Worm (Caenorhabditis elegans) whole organism, mixed stage, embryonic: ENCODE results near the gene Y57G11C.1147.

Experiments used
- M03D4.4 ChIP-seq: sonication (generic microtip); optimal IDR thresholded peaks from 2 replicates; lab custom pipeline; 2017; ENCODE audit warnings: mild to moderate bottlenecking, missing genetic modification characterization, missing compliant biosample characterization
- bed-3 ChIP-seq: fragments of 200-800 bp; sonication (Bioruptor generic); optimal IDR thresholded peaks from 3 replicates; lab custom pipeline; 2018; ENCODE audit warnings: mild to moderate bottlenecking, missing genetic modification characterization, moderate library complexity, missing compliant biosample characterization
- ceh-39 ChIP-seq: fragments of 150-350 bp; optimal IDR thresholded peaks from 2 replicates; lab custom pipeline; 2014; ENCODE audit warnings: missing biosample characterization, missing genetic modification characterization
- ceh-43 ChIP-seq: fragments of 200-800 bp; sonication (Bioruptor generic); optimal IDR thresholded peaks from 2 replicates; lab custom pipeline; 2018; ENCODE audit warnings: mild to moderate bottlenecking, missing genetic modification characterization, moderate library complexity, missing compliant biosample characterization
- ces-1 ChIP-seq: fragments of 150-350 bp; optimal IDR thresholded peaks from 2 replicates; lab custom pipeline; 2014; ENCODE audit warnings: missing biosample characterization, missing genetic modification reagents, missing genetic modification characterization
- cnd-1 ChIP-seq: fragments of 200-800 bp; sonication (Bioruptor generic); optimal IDR thresholded peaks from 2 replicates; lab custom pipeline; 2018; ENCODE audit warnings: mild to moderate bottlenecking, missing genetic modification characterization, missing compliant biosample characterization
- drap-1 ChIP-seq: fragments of 200-800 bp; sonication (Bioruptor generic); optimal IDR thresholded peaks from 3 replicates; lab custom pipeline; 2018; ENCODE audit warnings: mild to moderate bottlenecking, missing genetic modification characterization, missing compliant biosample characterization
- elt-1 ChIP-seq: sonication (generic microtip); optimal IDR thresholded peaks from 2 replicates; lab custom pipeline; 2017; ENCODE audit warnings: missing genetic modification characterization, mild to moderate bottlenecking, missing compliant biosample characterization, antibody characterized with exemption, moderate library complexity, borderline replicate concordance; ENCODE audit not compliant: insufficient read depth
- elt-3 ChIP-seq: fragments of 150-350 bp; optimal IDR thresholded peaks from 2 replicates; lab custom pipeline; 2014; ENCODE audit warnings: missing biosample characterization, missing genetic modification characterization
- flh-1 ChIP-seq: fragments of 200-800 bp; sonication (Bioruptor generic); optimal IDR thresholded peaks from 2 replicates; lab custom pipeline; 2018; ENCODE audit warnings: mild to moderate bottlenecking, missing genetic modification characterization, moderate library complexity, missing compliant biosample characterization
- hlh-1 ChIP-seq: fragments of 150-350 bp; optimal IDR thresholded peaks from 2 replicates; lab custom pipeline; 2014; ENCODE audit warnings: missing biosample characterization, missing genetic modification reagents, missing genetic modification characterization
- lin-13 ChIP-seq: fragments of 150-350 bp; optimal IDR thresholded peaks from 2 replicates; lab custom pipeline; 2014; ENCODE audit warnings: missing biosample characterization, missing genetic modification characterization
- lin-32 ChIP-seq: fragments of 200-800 bp; sonication (Bioruptor generic); optimal IDR thresholded peaks from 2 replicates; lab custom pipeline; 2018; ENCODE audit warnings: mild to moderate bottlenecking, missing genetic modification characterization, missing compliant biosample characterization
- lsy-2 ChIP-seq: fragments of 150-350 bp; optimal IDR thresholded peaks from 2 replicates; lab custom pipeline; 2014; ENCODE audit warnings: missing biosample characterization, missing genetic modification characterization
- mab-5 ChIP-seq: fragments of 150-350 bp; optimal IDR thresholded peaks from 2 replicates; lab custom pipeline; 2014; ENCODE audit warnings: missing biosample characterization, missing genetic modification characterization
- mep-1 ChIP-seq: fragments of 150-350 bp; optimal IDR thresholded peaks from 2 replicates; lab custom pipeline; 2017; ENCODE audit warnings: missing biosample characterization, missing genetic modification reagents, missing genetic modification characterization, inconsistent platforms
- mls-2 ChIP-seq: sonication (generic microtip); optimal IDR thresholded peaks from 2 replicates; lab custom pipeline; 2016; ENCODE audit warnings: mild to moderate bottlenecking, missing genetic modification characterization, moderate library complexity, missing compliant biosample characterization
- nhr-12 ChIP-seq: fragments of 150-350 bp; optimal IDR thresholded peaks from 2 replicates; lab custom pipeline; 2014; ENCODE audit warnings: missing biosample characterization, missing genetic modification characterization
- nhr-2 ChIP-seq: fragments of 150-350 bp; optimal IDR thresholded peaks from 2 replicates; lab custom pipeline; 2014; ENCODE audit warnings: missing biosample characterization, missing genetic modification characterization
- nhr-237 ChIP-seq: fragments of 150-350 bp; optimal IDR thresholded peaks from 2 replicates; lab custom pipeline; 2014; ENCODE audit warnings: missing biosample characterization, missing genetic modification characterization
- nhr-28 ChIP-seq: fragments of 150-350 bp; optimal IDR thresholded peaks from 2 replicates; lab custom pipeline; 2014; ENCODE audit warnings: missing biosample characterization, missing genetic modification characterization
- nhr-76 ChIP-seq: sonication (generic microtip); optimal IDR thresholded peaks from 2 replicates; lab custom pipeline; 2017; ENCODE audit warnings: missing biosample characterization, missing genetic modification characterization
- sem-2 ChIP-seq: fragments of 200-800 bp; sonication (Bioruptor generic); optimal IDR thresholded peaks from 2 replicates; lab custom pipeline; 2018; ENCODE audit warnings: mild to moderate bottlenecking, missing genetic modification characterization, missing compliant biosample characterization
- snpc-4 ChIP-seq: fragments of 150-350 bp; optimal IDR thresholded peaks from 2 replicates; lab custom pipeline; 2014; ENCODE audit warnings: missing biosample characterization, missing genetic modification characterization
- tbx-8 ChIP-seq: fragments of 200-800 bp; sonication (Bioruptor generic); optimal IDR thresholded peaks from 2 replicates; lab custom pipeline; 2018; ENCODE audit warnings: mild to moderate bottlenecking, missing genetic modification characterization, moderate library complexity, missing compliant biosample characterization
- unc-120 ChIP-seq: sonication (generic microtip); optimal IDR thresholded peaks from 2 replicates; lab custom pipeline; 2017; ENCODE audit warnings: missing genetic modification characterization, missing compliant biosample characterization; ENCODE audit not compliant: poor library complexity, severe bottlenecking
- unc-62 ChIP-seq: fragments of 150-350 bp; optimal IDR thresholded peaks from 2 replicates; lab custom pipeline; 2014; ENCODE audit warnings: missing biosample characterization, missing genetic modification reagents, missing genetic modification characterization
- zip-8 ChIP-seq: fragments of 150-350 bp; optimal IDR thresholded peaks from 2 replicates; lab custom pipeline; 2014; ENCODE audit warnings: missing biosample characterization, missing genetic modification characterization
- ztf-11 ChIP-seq: fragments of 150-350 bp; optimal IDR thresholded peaks from 2 replicates; lab custom pipeline; 2014; ENCODE audit warnings: missing biosample characterization, missing genetic modification characterization

Y57G11C.1147 gene

DNA sequence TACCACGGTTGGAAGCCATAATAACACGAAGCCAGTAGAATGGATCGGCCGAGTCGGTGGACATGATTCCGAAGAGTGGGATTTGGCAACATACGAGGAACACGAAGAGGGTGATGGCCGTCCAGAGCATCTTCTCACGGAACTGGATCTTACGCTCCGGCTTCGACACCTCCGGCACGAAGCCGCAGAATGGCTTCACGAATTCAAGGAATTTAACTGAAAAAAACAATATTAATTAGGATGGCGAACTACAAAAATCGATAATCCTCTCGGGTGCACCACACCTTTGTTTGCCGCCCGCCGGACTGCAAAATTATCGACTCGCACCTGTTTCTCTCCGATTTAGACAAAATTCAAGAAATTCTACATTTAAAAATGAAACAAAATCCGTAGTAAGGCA is 26.9 kb upstream of the Y57G11C.1147 start:
- TF ChIP-seq ces-1 = no peak
- no peak for TF ChIP-seq ztf-11
- TF ChIP-seq unc-120 (tag; lab: Kevin White, UChicago) = no peak
- TF ChIP-seq M03D4.4 (tag; lab: Kevin White, UChicago) = no peak
- no peak for TF ChIP-seq bed-3
- no peak for TF ChIP-seq nhr-28 (tag; lab: Kevin White, UChicago)
- TF ChIP-seq mep-1 (tag; lab: Kevin White, UChicago) = no peak
- TF ChIP-seq lin-13 (tag; lab: Kevin White, UChicago) = no peak
- TF ChIP-seq cnd-1 (tag; lab: Kevin White, UChicago) = no peak
- no peak for TF ChIP-seq hlh-1 (tag; lab: Kevin White, UChicago)
- TF ChIP-seq ceh-39 = no peak
- TF ChIP-seq nhr-76 = no peak
- no peak for TF ChIP-seq lin-32
- no peak for TF ChIP-seq sem-2 (GFP tag; lab: Kevin White, UChicago)
- TF ChIP-seq elt-1 (tag; lab: Kevin White, UChicago) = no peak
- TF ChIP-seq mls-2 (tag; lab: Kevin White, UChicago) = no peak
- no peak for TF ChIP-seq ceh-43 (GFP tag; lab: Kevin White, UChicago)

DNA sequence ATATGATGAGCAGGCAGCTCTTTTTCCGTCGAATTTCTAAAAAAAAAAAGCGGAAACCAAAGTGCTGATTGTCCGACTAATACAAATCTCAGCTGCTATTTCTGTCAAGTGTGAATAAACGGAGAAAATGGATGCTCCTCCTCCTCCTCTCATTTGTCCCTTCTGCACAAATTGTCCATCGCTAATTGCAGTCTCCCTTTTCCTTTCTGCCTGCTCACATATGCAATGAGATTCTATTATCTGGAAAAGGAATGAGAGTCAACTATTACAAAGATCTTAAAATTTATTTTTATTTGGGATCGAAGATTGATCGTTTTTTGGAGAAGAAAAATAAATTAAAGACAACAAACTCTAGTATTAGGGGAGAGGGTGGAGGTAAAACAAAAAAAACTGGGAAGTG is 25.0 kb upstream of the Y57G11C.1147 start:
- TF ChIP-seq zip-8 (no peak), ces-1 (peak; percentile 37)

DNA sequence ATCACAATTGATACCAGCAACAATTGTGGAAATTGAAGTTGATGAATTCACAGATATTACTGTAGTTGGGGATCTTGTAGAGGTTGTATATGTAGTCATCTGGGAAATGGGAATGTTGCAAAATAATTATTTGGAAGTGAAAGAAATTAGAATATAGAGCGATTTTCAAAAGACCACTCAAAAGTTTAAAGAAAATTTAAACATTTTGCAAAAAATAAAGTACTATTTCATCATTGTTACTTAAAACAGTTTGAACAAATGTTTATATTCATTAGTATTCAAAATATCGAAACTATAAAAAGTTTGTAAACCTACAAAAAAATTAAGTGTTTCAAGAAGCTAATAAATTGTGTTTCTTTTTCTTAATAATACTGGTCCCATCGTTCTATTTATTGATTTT is 19.0 kb upstream of the Y57G11C.1147 start, which contains the start of gene Y57G11C.46:
Y57G11C.46 (minus strand) TSS at position 101 of the 400 bp plus-strand sequence.
- no peak for TF ChIP-seq flh-1 (GFP tag; lab: Kevin White, UChicago)
- no peak for TF ChIP-seq elt-1 (tag; lab: Kevin White, UChicago)
- no peak for TF ChIP-seq snpc-4 (tag; lab: Kevin White, UChicago)
- TF ChIP-seq unc-62 (GFP tag; lab: Kevin White, UChicago) = no peak
- no peak for TF ChIP-seq cnd-1 (tag; lab: Kevin White, UChicago)
- TF ChIP-seq ceh-43 (GFP tag; lab: Kevin White, UChicago) = no peak
- no peak for TF ChIP-seq hlh-1 (tag; lab: Kevin White, UChicago)
- no peak for TF ChIP-seq tbx-8 (GFP tag; lab: Kevin White, UChicago)
- TF ChIP-seq elt-3 (tag; lab: Kevin White, UChicago) = no peak
- TF ChIP-seq nhr-237 (tag; lab: Kevin White, UChicago) = no peak
- TF ChIP-seq mab-5 (tag; lab: Kevin White, UChicago) = no peak
- no peak for TF ChIP-seq drap-1 (GFP tag; lab: Kevin White, UChicago)

DNA sequence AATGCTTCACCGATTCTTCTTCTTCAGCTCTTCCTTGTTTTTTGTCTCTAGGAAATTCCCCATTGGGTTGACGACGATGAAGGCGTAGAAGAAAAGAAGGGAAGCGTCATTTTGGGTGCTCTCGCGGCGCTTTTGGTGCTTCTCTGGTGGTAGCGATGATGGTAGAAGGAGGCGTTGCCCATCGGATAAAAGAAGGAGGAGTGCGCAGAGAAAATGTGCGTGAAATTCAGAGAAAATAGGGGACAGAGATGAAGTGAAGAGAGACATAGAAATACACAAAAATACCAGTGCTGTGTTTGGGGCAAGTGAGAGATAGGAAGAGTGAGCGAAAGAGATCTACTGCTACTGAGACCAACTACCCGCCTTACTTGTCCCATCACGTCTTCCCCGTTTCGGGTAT is 9.6 kb upstream of the Y57G11C.1147 start, which contains the start of gene oig-5:
oig-5 (plus strand) TSS at position 301 of the 400 bp plus-strand sequence.
- TF ChIP-seq elt-3 (tag; lab: Kevin White, UChicago) = no peak
- TF ChIP-seq bed-3 = no peak
- no peak for TF ChIP-seq nhr-237 (tag; lab: Kevin White, UChicago)
- no peak for TF ChIP-seq nhr-2 (tag; lab: Kevin White, UChicago)
- TF ChIP-seq sem-2 (GFP tag; lab: Kevin White, UChicago) = no peak
- no peak for TF ChIP-seq unc-62 (GFP tag; lab: Kevin White, UChicago)
- no peak for TF ChIP-seq M03D4.4 (tag; lab: Kevin White, UChicago)
- no peak for TF ChIP-seq flh-1 (GFP tag; lab: Kevin White, UChicago)
- TF ChIP-seq lin-13 (tag; lab: Kevin White, UChicago) = no peak
- no peak for TF ChIP-seq ztf-11
- TF ChIP-seq, all 35 proteins: peak for 0

DNA sequence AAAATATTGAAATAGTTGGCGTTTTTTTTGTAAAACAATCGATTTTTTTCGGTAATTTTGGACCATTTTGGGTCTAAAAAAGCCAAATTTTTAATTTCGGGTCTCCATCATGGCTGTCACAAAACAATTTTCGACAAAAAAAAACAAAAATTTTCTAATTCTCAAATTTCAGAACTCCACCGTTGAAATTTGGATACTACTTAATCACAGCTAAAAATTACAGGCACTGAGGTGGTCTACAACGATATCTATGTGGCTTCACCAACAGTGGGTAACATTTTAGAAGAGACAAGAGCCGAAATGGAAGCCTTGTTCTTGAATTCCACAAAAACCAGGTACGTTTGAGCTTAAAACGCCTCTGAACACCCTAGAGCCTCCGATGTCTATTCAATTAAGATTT is 5.0 kb upstream of the Y57G11C.1147 start, which contains the start of gene Y57G11C.1142:
Y57G11C.1142 (plus strand) TSS at position 301 of the 400 bp plus-strand sequence.
- TF ChIP-seq nhr-237 (tag; lab: Kevin White, UChicago) (no peak), lsy-2 (tag; lab: Kevin White, UChicago) (no peak), snpc-4 (tag; lab: Kevin White, UChicago) (no peak), nhr-12 (tag; lab: Kevin White, UChicago) (no peak), drap-1 (GFP tag; lab: Kevin White, UChicago) (no peak), flh-1 (GFP tag; lab: Kevin White, UChicago) (no peak), zip-8 (no peak), tbx-8 (GFP tag; lab: Kevin White, UChicago) (no peak), elt-1 (tag; lab: Kevin White, UChicago) (no peak)
